Fruit fly (Drosophila melanogaster) whole organism, wandering third instar larva: ENCODE results near the gene mbt.

ENCODE experiments used
- Abd-B ChIP-seq: fragments of >200 bp; optimal IDR thresholded peaks from 2 replicates; lab custom pipeline; 2017; ENCODE audit warnings: missing biosample characterization, missing genetic modification characterization
- Rel ChIP-seq, 2 experiments: fragments of 200-800 bp; sonication (Bioruptor generic) in 1 of 2; optimal IDR thresholded peaks; 2 replicates in 1 of 2; 3 replicates in 1 of 2; lab custom pipeline; 2016 to 2019; ENCODE audit warnings: mild to moderate bottlenecking in 2 of 2, missing biosample characterization in 2 of 2, missing genetic modification characterization in 2 of 2, moderate library complexity in 1 of 2
- Vsx2 ChIP-seq: fragments of 200-300, 225-300 bp; sonication (Bioruptor generic); optimal IDR thresholded peaks from 2 replicates; lab custom pipeline; 2018; ENCODE audit warnings: missing biosample characterization, missing genetic modification characterization; ENCODE audit not compliant: partially characterized antibody
- br ChIP-seq: fragments of 200-800 bp; sonication (Bioruptor generic); optimal IDR thresholded peaks from 2 replicates; lab custom pipeline; 2016; ENCODE audit warnings: missing biosample characterization, missing genetic modification characterization
- brk ChIP-seq: fragments of 200-800 bp; sonication (Bioruptor generic); optimal IDR thresholded peaks from 2 replicates; lab custom pipeline; 2016; ENCODE audit warnings: missing biosample characterization, mild to moderate bottlenecking, missing genetic modification characterization
- sv ChIP-seq: fragments of 200-800 bp; sonication (Bioruptor generic); optimal IDR thresholded peaks from 3 replicates; lab custom pipeline; 2016; ENCODE audit warnings: missing biosample characterization, missing genetic modification characterization
- tai ChIP-seq: sonication (Bioruptor generic); optimal IDR thresholded peaks from 2 replicates; lab custom pipeline; 2016; ENCODE audit warnings: missing biosample characterization, missing genetic modification characterization
- usp ChIP-seq: fragments of >200 bp; optimal IDR thresholded peaks from 2 replicates; lab custom pipeline; 2017; ENCODE audit warnings: missing biosample characterization, missing genetic modification characterization

dm6 chrX:16641101-16641420, 30.6 kb downstream of the mbt start:
- TF ChIP-seq br (GFP tag; lab: Kevin White, UChicago) (no peak), tai (GFP tag; lab: Kevin White, UChicago) (no peak), Abd-B (GFP tag; lab: Kevin White, UChicago) (no peak), sv (GFP tag; lab: Kevin White, UChicago) (no peak), brk (GFP tag; lab: Kevin White, UChicago) (no peak), Rel (GFP tag; optimal IDR thresholded peaks at IDR 0.05; lab: Kevin White, UChicago) (no peak), Rel (tag; optimal IDR thresholded peaks at IDR 0.05; lab: Kevin White, UChicago) (no peak), usp (GFP tag; lab: Kevin White, UChicago) (no peak), Vsx2 (GFP tag; lab: Kevin White, UChicago) (no peak)
